Worm (Caenorhabditis elegans) whole organism, young adult: Measurements from ENCODE around the gene ttr-27.

Experiments used
- C06A6.2 ChIP-seq: fragments of 200-800 bp; sonication (Bioruptor generic); conservative IDR thresholded peaks from 2 replicates; pipeline ENCODE4 v1.3.6; 2022; ENCODE audit warnings: missing genetic modification characterization, missing compliant biosample characterization
- C17E4.6 ChIP-seq: fragments of 200-800 bp; sonication (Bioruptor generic); IDR thresholded peaks from 2 replicates; pipeline ENCODE4 v1.3.6; 2022; ENCODE audit warnings: missing genetic modification reagents, missing genetic modification characterization, missing compliant biosample characterization
- F39B2.1 ChIP-seq: fragments of 200-800 bp; sonication (Bioruptor generic); IDR thresholded peaks from 2 replicates; pipeline ENCODE4 v1.3.6; 2022; ENCODE audit warnings: missing genetic modification reagents, missing genetic modification characterization, missing compliant biosample characterization
- F52B5.7 ChIP-seq: sonication (generic microtip); optimal IDR thresholded peaks from 2 replicates; lab custom pipeline; 2016; ENCODE audit warnings: mild to moderate bottlenecking, missing genetic modification characterization, missing compliant biosample characterization
- K11D2.4 ChIP-seq: fragments of 200-800 bp; sonication (Bioruptor generic); IDR thresholded peaks from 2 replicates; pipeline ENCODE4 v1.3.6; 2022; ENCODE audit warnings: missing genetic modification reagents, missing genetic modification characterization, missing compliant biosample characterization
- K12H6.12 ChIP-seq: fragments of 200-800 bp; sonication (Bioruptor generic); optimal IDR thresholded peaks from 2 replicates; lab custom pipeline; 2018; ENCODE audit warnings: mild to moderate bottlenecking, missing genetic modification characterization, missing compliant biosample characterization
- Y53F4B.3 ChIP-seq: fragments of 200-800 bp; sonication (Bioruptor generic); IDR thresholded peaks from 2 replicates; pipeline ENCODE4 v1.3.6; 2022; ENCODE audit warnings: missing genetic modification reagents, missing genetic modification characterization, missing compliant biosample characterization
- Y67H2A.10 ChIP-seq: fragments of 200-800 bp; sonication (Bioruptor generic); conservative IDR thresholded peaks from 2 replicates; pipeline ENCODE4 v1.3.6; 2022; ENCODE audit warnings: missing genetic modification reagents, missing genetic modification characterization, missing compliant biosample characterization
- ama-1 ChIP-seq, 3 experiments: fragments of 150-350 bp in 1 of 3; sonication (generic microtip) in 2 of 3; optimal IDR thresholded peaks; 2 replicates each; lab custom pipeline; 2014 to 2018; ENCODE audit warnings: missing biosample characterization in 2 of 3, missing genetic modification characterization in 2 of 3, missing genetic modification reagents in 2 of 3
- aptf-3 ChIP-seq: fragments of 200-800 bp; sonication (Bioruptor generic); IDR thresholded peaks from 2 replicates; pipeline ENCODE4 v1.3.6; 2022; ENCODE audit warnings: missing genetic modification characterization, missing compliant biosample characterization
- atf-7 ChIP-seq: sonication (generic microtip); optimal IDR thresholded peaks from 2 replicates; lab custom pipeline; 2017; ENCODE audit warnings: mild to moderate bottlenecking, missing genetic modification characterization, missing compliant biosample characterization
- bed-2 ChIP-seq: fragments of 200-800 bp; sonication (Bioruptor generic); IDR thresholded peaks from 2 replicates; pipeline ENCODE4 v1.3.6; 2022; ENCODE audit warnings: missing genetic modification reagents, missing genetic modification characterization, missing compliant biosample characterization
- ceh-100 ChIP-seq: fragments of 200-800 bp; sonication (Bioruptor generic); IDR thresholded peaks from 2 replicates; pipeline ENCODE4 v1.3.6; 2022; ENCODE audit warnings: missing genetic modification reagents, missing genetic modification characterization, missing compliant biosample characterization
- dox-1 ChIP-seq: fragments of 200-800 bp; sonication (Bioruptor generic); IDR thresholded peaks from 2 replicates; pipeline ENCODE4 v1.3.6; 2022; ENCODE audit warnings: missing genetic modification reagents, missing genetic modification characterization, missing compliant biosample characterization
- egrh-3 ChIP-seq: fragments of 200-800 bp; sonication (Bioruptor generic); IDR thresholded peaks from 2 replicates; pipeline ENCODE4 v1.3.6; 2022; ENCODE audit warnings: missing genetic modification reagents, missing genetic modification characterization, missing compliant biosample characterization
- ets-4 ChIP-seq: fragments of 200-800 bp; sonication (Bioruptor generic); optimal IDR thresholded peaks from 2 replicates; lab custom pipeline; 2018; ENCODE audit warnings: mild to moderate bottlenecking, missing genetic modification characterization, missing compliant biosample characterization
- fkh-3 ChIP-seq: sonication (generic microtip); optimal IDR thresholded peaks from 2 replicates; lab custom pipeline; 2016; ENCODE audit warnings: mild to moderate bottlenecking, missing genetic modification characterization, missing compliant biosample characterization
- gei-17 ChIP-seq: fragments of 200-800 bp; sonication (Bioruptor generic); optimal IDR thresholded peaks from 2 replicates; lab custom pipeline; 2018; ENCODE audit warnings: mild to moderate bottlenecking, missing genetic modification characterization, missing compliant biosample characterization
- lag-1 ChIP-seq: fragments of 200-800 bp; sonication (Bioruptor generic); IDR thresholded peaks from 2 replicates; pipeline ENCODE4 v1.3.6; 2022; ENCODE audit warnings: missing genetic modification reagents, missing genetic modification characterization, missing compliant biosample characterization
- madf-8 ChIP-seq: fragments of 200-800 bp; sonication (Bioruptor generic); conservative IDR thresholded peaks from 2 replicates; pipeline ENCODE4 v1.3.6; 2022; ENCODE audit warnings: missing genetic modification reagents, missing genetic modification characterization, missing compliant biosample characterization
- nfyb-1 ChIP-seq: fragments of 200-800 bp; sonication (Bioruptor generic); IDR thresholded peaks from 2 replicates; pipeline ENCODE4 v1.3.6; 2022; ENCODE audit warnings: missing genetic modification reagents, missing genetic modification characterization, missing compliant biosample characterization
- nhr-80 ChIP-seq: sonication (generic microtip); optimal IDR thresholded peaks from 2 replicates; lab custom pipeline; 2016; ENCODE audit warnings: missing genetic modification characterization, missing compliant biosample characterization
- nhr-90 ChIP-seq: sonication (generic microtip); optimal IDR thresholded peaks from 2 replicates; lab custom pipeline; 2016; ENCODE audit warnings: missing genotype, mild to moderate bottlenecking, missing genetic modification characterization, missing compliant biosample characterization
- pbrm-1 ChIP-seq: fragments of 200-800 bp; sonication (Bioruptor generic); IDR thresholded peaks from 2 replicates; pipeline ENCODE4 v1.3.6; 2022; ENCODE audit warnings: missing genetic modification reagents, missing genetic modification characterization, missing compliant biosample characterization
- repo-1 ChIP-seq: sonication (generic microtip); optimal IDR thresholded peaks from 2 replicates; lab custom pipeline; 2017; ENCODE audit warnings: mild to moderate bottlenecking, missing genetic modification characterization, missing compliant biosample characterization
- unc-130 ChIP-seq: sonication (generic microtip); optimal IDR thresholded peaks from 2 replicates; lab custom pipeline; 2016; ENCODE audit warnings: missing genetic modification reagents, missing genetic modification characterization, missing compliant biosample characterization
- zim-3 ChIP-seq: sonication (generic microtip); optimal IDR thresholded peaks from 2 replicates; lab custom pipeline; 2017; ENCODE audit warnings: mild to moderate bottlenecking, missing genetic modification characterization, moderate library complexity, missing compliant biosample characterization
- ztf-22 ChIP-seq: fragments of 200-800 bp; sonication (Bioruptor generic); optimal IDR thresholded peaks from 2 replicates; lab custom pipeline; 2018; ENCODE audit warnings: mild to moderate bottlenecking, missing genetic modification characterization, moderate library complexity, missing compliant biosample characterization
- ztf-28 ChIP-seq: fragments of 200-800 bp; sonication (Bioruptor generic); IDR thresholded peaks from 2 replicates; pipeline ENCODE4 v1.3.6; 2022; ENCODE audit warnings: missing genetic modification reagents, missing genetic modification characterization, missing compliant biosample characterization

The ttr-27 gene

DNA sequence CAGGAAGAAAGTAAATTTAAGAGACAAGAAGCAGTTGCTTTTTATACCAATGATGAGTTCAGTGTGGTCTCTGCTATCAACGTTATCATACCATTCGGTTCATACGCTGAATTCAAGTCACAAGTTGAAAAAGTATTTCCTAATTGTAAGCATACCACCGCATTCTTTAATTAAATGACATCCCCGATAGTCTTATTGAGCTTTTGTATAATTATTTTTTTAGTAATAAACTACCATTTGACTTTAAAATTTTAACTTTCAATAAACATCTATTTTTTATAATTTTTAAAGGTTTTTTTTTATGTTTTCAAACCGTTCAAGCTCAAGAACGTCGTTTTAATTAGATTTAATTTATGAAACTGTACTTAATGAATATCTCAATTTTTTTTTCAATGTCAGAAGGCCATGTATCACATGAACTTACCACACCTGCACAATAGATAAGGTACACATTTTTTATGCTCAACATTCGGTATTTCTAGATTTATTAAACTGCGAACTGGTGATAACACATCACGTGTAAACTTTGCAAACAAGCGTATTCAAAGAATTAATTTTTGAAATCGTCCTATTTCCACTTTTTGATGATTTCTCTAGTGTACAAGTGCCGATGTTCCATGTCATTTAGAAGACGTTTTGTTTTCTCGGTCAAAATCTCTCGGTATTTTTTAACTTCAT is 38.0 kb upstream of the ttr-27 start, which contains the start of gene T16G1.4:
Gene T16G1.4 (minus strand): TSS at position 51 of the 678 bp plus-strand sequence.
- TF ChIP-seq egrh-3 (GFP tag; lab: Robert Waterston, UW), result no peak
- no peak for TF ChIP-seq unc-130
- TF ChIP-seq ama-1 (optimal IDR thresholded peaks at IDR 0.05; lab: Kevin White, UChicago), result no peak
- no peak for TF ChIP-seq ama-1 (GFP tag; optimal IDR thresholded peaks at IDR 0.05; lab: Kevin White, UChicago)
- TF ChIP-seq F39B2.1 (GFP tag; lab: Robert Waterston, UW), result no peak
- peak; percentile 2 for TF ChIP-seq nhr-80 (tag; lab: Kevin White, UChicago)
- TF ChIP-seq Y67H2A.10, result no peak
- no peak for TF ChIP-seq repo-1 (tag; lab: Kevin White, UChicago)

DNA sequence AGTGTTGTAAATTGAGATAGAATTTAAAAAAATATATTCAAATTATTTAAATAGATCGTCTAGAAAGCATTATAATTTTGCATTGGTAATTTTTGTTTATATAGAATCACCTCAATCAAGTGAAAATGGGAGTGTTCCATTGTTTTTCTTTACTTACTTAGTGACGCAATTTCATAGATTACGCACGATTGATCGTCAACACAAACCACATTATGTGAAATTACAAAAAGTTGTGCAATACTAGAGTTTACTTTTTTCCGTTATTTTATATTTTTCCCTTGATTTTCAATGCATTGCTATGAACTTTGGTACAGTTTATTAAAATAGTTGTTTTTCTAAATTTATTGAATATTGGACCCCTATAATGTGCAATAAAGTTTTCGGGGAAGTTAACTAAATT is 35.5 kb upstream of the ttr-27 start, which contains the start of gene T16G1.5:
Gene T16G1.5 (minus strand): TSS at position 119 of the 400 bp plus-strand sequence.
- TF ChIP-seq nhr-80 (tag; lab: Kevin White, UChicago) (peak; percentile 29), Y53F4B.3 (GFP tag; lab: Robert Waterston, UW) (no peak)

DNA sequence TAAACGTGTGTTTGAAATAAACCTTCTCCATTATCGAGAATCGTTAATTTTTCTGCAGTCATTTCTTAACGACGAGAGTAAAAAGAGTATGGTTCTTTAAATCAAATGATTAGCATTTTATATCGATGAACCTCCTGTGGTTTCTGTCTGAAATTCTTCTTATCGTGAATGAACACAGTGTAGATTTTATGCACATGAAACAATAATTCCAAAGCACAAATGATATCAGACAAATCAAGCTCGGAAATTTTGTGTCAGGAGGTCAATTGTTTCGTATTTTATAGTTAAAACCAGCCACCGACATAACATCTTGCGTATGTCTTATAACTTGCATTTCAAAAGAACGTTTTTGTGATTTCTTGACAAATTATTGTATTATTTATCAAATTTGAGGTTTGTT is 33.2 kb upstream of the ttr-27 start, which contains the start of gene T16G1.6:
Gene T16G1.6 (minus strand): TSS at position 77 of the 400 bp plus-strand sequence.
- TF ChIP-seq nhr-80 (tag; lab: Kevin White, UChicago), result peak; percentile 90
- TF ChIP-seq atf-7 (tag; lab: Kevin White, UChicago), result no peak
- no peak for TF ChIP-seq K11D2.4 (GFP tag; lab: Robert Waterston, UW)
- no peak for TF ChIP-seq zim-3 (tag; lab: Kevin White, UChicago)
- no peak for TF ChIP-seq aptf-3 (GFP tag; lab: Robert Waterston, UW)
- TF ChIP-seq pbrm-1 (GFP tag; lab: Robert Waterston, UW), result no peak

DNA sequence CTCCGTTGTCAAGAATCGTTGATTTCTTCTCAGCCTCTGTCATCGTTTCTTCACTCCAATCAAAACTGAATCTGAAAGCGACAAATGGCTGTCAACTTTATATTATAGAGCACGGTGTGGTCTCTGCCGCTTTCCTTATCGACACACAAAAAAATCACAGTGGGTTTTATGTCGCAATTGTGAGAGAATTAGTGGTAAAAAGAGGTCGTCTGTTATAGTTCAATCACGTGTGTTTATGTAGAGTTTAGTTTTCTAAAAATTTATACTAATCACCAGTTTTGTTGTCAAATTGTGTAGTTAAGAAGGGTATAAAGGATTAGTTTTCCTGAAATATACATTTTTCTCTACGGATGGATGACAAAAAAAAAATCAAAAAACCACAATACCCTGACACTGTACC is 31.1 kb upstream of the ttr-27 start, which contains the start of gene T16G1.7:
Gene T16G1.7 (minus strand): TSS at position 137 of the 400 bp plus-strand sequence.
- TF ChIP-seq K12H6.12 (tag; lab: Kevin White, UChicago) (no peak), C06A6.2 (GFP tag; lab: Robert Waterston, UW) (no peak), ets-4 (GFP tag; lab: Kevin White, UChicago) (peak; percentile 68), nfyb-1 (GFP tag; lab: Robert Waterston, UW) (no peak), unc-130 (no peak), repo-1 (tag; lab: Kevin White, UChicago) (no peak), F52B5.7 (tag; lab: Kevin White, UChicago) (no peak), Y67H2A.10 (no peak), nhr-90 (tag; lab: Kevin White, UChicago) (peak; percentile 29), ztf-22 (GFP tag; lab: Kevin White, UChicago) (peak; percentile 30), nhr-80 (tag; lab: Kevin White, UChicago) (peak; percentile 98), fkh-3 (tag; lab: Kevin White, UChicago) (no peak), bed-2 (GFP tag; lab: Robert Waterston, UW) (no peak), ceh-100 (GFP tag; lab: Robert Waterston, UW) (no peak), F39B2.1 (GFP tag; lab: Robert Waterston, UW) (no peak), ztf-28 (no peak), C17E4.6 (GFP tag; lab: Robert Waterston, UW) (no peak), atf-7 (tag; lab: Kevin White, UChicago) (peak; percentile 12), dox-1 (peak; percentile 59; the same call in 1 of the 2 replicates), madf-8 (GFP tag; lab: Robert Waterston, UW) (no peak)

DNA sequence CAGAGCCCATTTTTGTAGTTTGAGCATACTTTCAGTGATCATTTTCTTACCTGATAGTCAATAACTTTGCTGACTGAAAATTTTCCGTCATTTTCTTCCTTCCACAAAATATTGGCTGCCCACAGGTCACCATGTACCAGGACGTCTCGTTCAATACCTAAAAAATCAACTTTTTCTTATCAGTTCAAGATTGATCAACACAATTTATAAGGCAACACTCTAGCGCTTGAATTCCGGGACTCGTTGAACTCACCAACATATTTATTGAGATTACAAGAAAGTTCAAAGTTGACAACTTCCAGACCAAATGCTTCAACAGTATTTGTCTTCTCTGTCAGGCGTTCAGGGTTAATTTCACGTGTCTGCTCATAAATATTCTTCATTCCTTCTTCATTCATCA is 29.8 kb upstream of the ttr-27 start:
- TF ChIP-seq gei-17 (no peak), lag-1 (GFP tag; lab: Robert Waterston, UW) (no peak), C17E4.6 (GFP tag; lab: Robert Waterston, UW) (no peak), nhr-80 (tag; lab: Kevin White, UChicago) (peak; percentile 78)
